Fruit fly (Drosophila melanogaster): Measurements from ENCODE around the gene Zip71B.

Gene Zip71B

dm6 chr3L:14977536-14978495, 14.3 kb upstream of the Zip71B start (continued):
- TF ChIP-seq CG15479 (GFP tag; optimal IDR thresholded peaks at IDR 0.05) (peak; percentile 91), kni (GFP tag; optimal IDR thresholded peaks at IDR 0.05) (peak; percentile 97), CG13624 (GFP tag; optimal IDR thresholded peaks at IDR 0.05) (no peak), zen (tag; optimal IDR thresholded peaks at IDR 0.05) (peak; percentile 41), Aef1 (GFP tag; IDR thresholded peaks at IDR 0.05) (no peak), Xbp1 (GFP tag; optimal IDR thresholded peaks at IDR 0.05) (peak; percentile 25), CG1603 (tag; optimal IDR thresholded peaks at IDR 0.05) (peak; percentile 8), ttk (GFP tag; IDR thresholded peaks at IDR 0.05) (peak; percentile 21; the same call in 1 of the 2 replicates), sna (GFP tag; IDR thresholded peaks at IDR 0.05; ENCODE audit: partially characterized antibody) (peak; percentile 60; the same call in 1 of the 2 replicates), ara (GFP tag; IDR thresholded peaks at IDR 0.05) (peak; percentile 28; the same call in 1 of the 2 replicates), D (optimal IDR thresholded peaks at IDR 0.05) (no peak), D (GFP tag; optimal IDR thresholded peaks at IDR 0.05) (peak; percentile 55), vnd (GFP tag; IDR thresholded peaks at IDR 0.05; ENCODE audit: partially characterized antibody) (no peak), CG17385 (GFP tag; optimal IDR thresholded peaks at IDR 0.05) (peak; percentile 39), gcm (GFP tag; optimal IDR thresholded peaks at IDR 0.05) (peak; percentile 31), CG15696 (tag; optimal IDR thresholded peaks at IDR 0.05) (peak; percentile 75), CG5245 (GFP tag; optimal IDR thresholded peaks at IDR 0.05) (no peak), Abd-B (GFP tag; optimal IDR thresholded peaks at IDR 0.05) (peak; percentile 59), klu (GFP tag; IDR thresholded peaks at IDR 0.05) (0 out of 2 replicates have a peak, but pooled peaks have one; percentile 21), NC2β (GFP tag; optimal IDR thresholded peaks at IDR 0.05) (no peak), CG9609 (GFP tag; optimal IDR thresholded peaks at IDR 0.05) (no peak), Hr78 (GFP tag; optimal IDR thresholded peaks at IDR 0.05) (peak in 1 of 2 experiments; percentile 94), CoRest (tag; optimal IDR thresholded peaks at IDR 0.05) (peak; percentile 71), tin (GFP tag; optimal IDR thresholded peaks at IDR 0.05) (peak; percentile 6), Gug (GFP tag; IDR thresholded peaks at IDR 0.05) (peak; percentile 68; the same call in 3 of the 4 replicates), CG12769 (tag; optimal IDR thresholded peaks at IDR 0.05) (peak; percentile 58), chinmo (GFP tag; IDR thresholded peaks at IDR 0.05; ENCODE audit: partially characterized antibody) (no peak; the same call in 2 of the 4 replicates), CG11504 (tag; optimal IDR thresholded peaks at IDR 0.05) (peak; percentile 64), ap (GFP tag; IDR thresholded peaks at IDR 0.05) (no peak), Mrtf (GFP tag; IDR thresholded peaks at IDR 0.05) (0 out of 3 replicates have a peak, but pooled peaks have one; percentile 27), CG17912 (GFP tag; optimal IDR thresholded peaks at IDR 0.05) (peak; percentile 17), CG33557 (GFP tag; optimal IDR thresholded peaks at IDR 0.05) (peak; percentile 56), dpn (GFP tag; optimal IDR thresholded peaks at IDR 0.05) (peak; percentile 1 to 2), CG6765 (GFP tag; optimal IDR thresholded peaks at IDR 0.05) (no peak), wdn (GFP tag; IDR thresholded peaks at IDR 0.05) (0 out of 2 replicates have a peak, but pooled peaks have one; percentile 15), Nf-YA (GFP tag; IDR thresholded peaks at IDR 0.05) (no peak), Bgb (GFP tag; IDR thresholded peaks at IDR 0.05; ENCODE audit: partially characterized antibody) (peak; percentile 58; the same call in 1 of the 2 replicates), ci (GFP tag; IDR thresholded peaks at IDR 0.05) (peak; percentile 65; the same call in 2 of the 3 replicates), CG4820 (GFP tag; optimal IDR thresholded peaks at IDR 0.05) (peak; percentile 22), CG8290 (GFP tag; optimal IDR thresholded peaks at IDR 0.05) (peak; percentile 7), CG8290 (tag; optimal IDR thresholded peaks at IDR 0.05) (peak in 1 of 2 experiments; percentile 56), insv (GFP tag; optimal IDR thresholded peaks at IDR 0.05) (peak in 1 of 2 experiments; percentile 36), Trl (optimal IDR thresholded peaks at IDR 0.05) (peak; percentile 58 to 63), Trl (GFP tag; optimal IDR thresholded peaks at IDR 0.05) (no peak), CG31441 (GFP tag; IDR thresholded peaks at IDR 0.05) (peak; percentile 73; the same call in 1 of the 2 replicates), CG6791 (GFP tag; IDR thresholded peaks at IDR 0.05; ENCODE audit: partially characterized antibody) (peak; percentile 62; the same call in 1 of the 3 replicates), Rx (GFP tag; IDR thresholded peaks at IDR 0.05) (peak; percentile 47; the same call in 1 of the 2 replicates)
